Worm (Caenorhabditis elegans) whole organism, L4 larva: ENCODE measurements around the gene W03B1.5.

Experiments
- fos-1 ChIP-seq: fragments of 150-350 bp; optimal IDR thresholded peaks from 2 replicates; lab custom pipeline; 2014; ENCODE audit warnings: missing biosample characterization, missing genetic modification characterization
- nhr-237 ChIP-seq: sonication (generic microtip); optimal IDR thresholded peaks from 2 replicates; lab custom pipeline; 2017; ENCODE audit warnings: missing biosample characterization, missing genetic modification characterization
- sdz-12 ChIP-seq: fragments of 200-800 bp; sonication (Bioruptor generic); optimal IDR thresholded peaks from 2 replicates; lab custom pipeline; 2018; ENCODE audit warnings: mild to moderate bottlenecking, missing genetic modification characterization, missing compliant biosample characterization
- skn-1 ChIP-seq: fragments of 150-350 bp; optimal IDR thresholded peaks from 2 replicates; lab custom pipeline; 2014; ENCODE audit warnings: missing biosample characterization, missing genetic modification characterization

DNA sequence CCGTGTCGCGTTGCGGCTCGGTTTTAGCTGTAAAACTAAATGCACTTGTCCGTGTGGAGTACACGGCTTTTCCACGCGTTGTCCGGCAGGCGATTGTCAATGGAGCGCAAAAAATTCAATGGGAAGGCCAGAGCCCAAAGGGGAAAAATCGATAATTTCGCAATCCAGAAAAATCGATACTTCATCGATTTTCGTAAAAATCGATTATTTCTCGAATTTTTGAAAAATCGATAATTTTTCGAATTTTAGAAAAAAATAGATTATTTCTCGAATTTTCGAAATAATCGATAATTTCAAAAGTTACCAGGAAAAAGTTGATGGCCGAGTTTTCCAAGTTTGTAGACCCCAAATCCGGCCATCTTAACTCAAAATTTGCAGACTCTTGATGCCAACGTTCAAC, 28.8 kb upstream of the W03B1.5 start:
- TF ChIP-seq sdz-12 (GFP tag; lab: Kevin White, UChicago) (no peak), skn-1 (no peak), nhr-237 (no peak), fos-1 (tag; lab: Kevin White, UChicago) (no peak)
